Worm (Caenorhabditis elegans) whole organism, L3 larva: ENCODE measurements around the gene F10D7.5.
A peak's percentile ranks its signal among the peaks of the same experiment; 100 is the strongest.

ENCODE experiments used
- R02D3.7 ChIP-seq: fragments of 150-350 bp; optimal IDR thresholded peaks from 2 replicates; lab custom pipeline; 2014; ENCODE audit warnings: missing biosample characterization, missing genetic modification characterization
- ZK546.5 ChIP-seq: sonication (generic microtip); optimal IDR thresholded peaks from 2 replicates; lab custom pipeline; 2017; ENCODE audit warnings: missing biosample characterization, missing genetic modification characterization
- aly-2 ChIP-seq: fragments of 150-350 bp; optimal IDR thresholded peaks from 2 replicates; lab custom pipeline; 2014; ENCODE audit warnings: missing biosample characterization, missing genetic modification characterization
- ama-1 ChIP-seq: fragments of 150-350 bp; optimal IDR thresholded peaks from 2 replicates; lab custom pipeline; 2018
- ceh-28 ChIP-seq: fragments of 150-350 bp; optimal IDR thresholded peaks from 2 replicates; lab custom pipeline; 2014; ENCODE audit warnings: missing biosample characterization, missing genetic modification reagents, missing genetic modification characterization
- ceh-82 ChIP-seq: fragments of 150-350 bp; optimal IDR thresholded peaks from 2 replicates; lab custom pipeline; 2014; ENCODE audit warnings: missing biosample characterization, missing genetic modification characterization
- ceh-9 ChIP-seq: sonication (generic microtip); optimal IDR thresholded peaks from 2 replicates; lab custom pipeline; 2018; ENCODE audit warnings: missing biosample characterization, missing genetic modification characterization
- daf-12 ChIP-seq: fragments of 150-350 bp; optimal IDR thresholded peaks from 2 replicates; lab custom pipeline; 2014; ENCODE audit warnings: missing biosample characterization, missing genetic modification reagents, missing genetic modification characterization
- egl-27 ChIP-seq: sonication (generic microtip); optimal IDR thresholded peaks from 4 replicates; lab custom pipeline; 2017; ENCODE audit warnings: missing biosample characterization, missing genetic modification reagents, missing genetic modification characterization
- elt-2 ChIP-seq: sonication (generic microtip); optimal IDR thresholded peaks from 2 replicates; lab custom pipeline; 2016; ENCODE audit warnings: missing genetic modification reagents, mild to moderate bottlenecking, missing genetic modification characterization, missing compliant biosample characterization
- elt-3 ChIP-seq, 3 experiments: fragments of 150-350 bp in 1 of 3; sonication (generic microtip) in 2 of 3; optimal IDR thresholded peaks; 2 replicates in 2 of 3; 4 replicates in 1 of 3; lab custom pipeline; 2014 to 2017; ENCODE audit warnings: missing biosample characterization in 3 of 3, missing genetic modification characterization in 3 of 3
- eor-1 ChIP-seq, 2 experiments: fragments of 150-350 bp; optimal IDR thresholded peaks; 2 replicates each; lab custom pipeline; 2014 to 2018; ENCODE audit warnings: missing biosample characterization in 2 of 2, missing genetic modification characterization in 2 of 2
- fkh-10 ChIP-seq: sonication (generic microtip); optimal IDR thresholded peaks from 2 replicates; lab custom pipeline; 2017; ENCODE audit warnings: missing biosample characterization, missing genetic modification reagents, missing genetic modification characterization
- fkh-2 ChIP-seq: fragments of 150-350 bp; optimal IDR thresholded peaks from 2 replicates; lab custom pipeline; 2014; ENCODE audit warnings: missing biosample characterization, missing genetic modification reagents, missing genetic modification characterization
- fos-1 ChIP-seq: fragments of 150-350 bp; optimal IDR thresholded peaks from 2 replicates; lab custom pipeline; 2014; ENCODE audit warnings: missing biosample characterization, missing genetic modification characterization
- hmg-11 ChIP-seq: sonication (generic microtip); optimal IDR thresholded peaks from 2 replicates; lab custom pipeline; 2016; ENCODE audit warnings: missing genetic modification characterization, missing compliant biosample characterization
- lin-15B ChIP-seq: fragments of 150-350 bp; optimal IDR thresholded peaks from 2 replicates; lab custom pipeline; 2014; ENCODE audit warnings: missing biosample characterization, missing genetic modification characterization
- lin-39 ChIP-seq: fragments of 150-350 bp; optimal IDR thresholded peaks from 2 replicates; lab custom pipeline; 2018; ENCODE audit warnings: missing biosample characterization, missing genetic modification reagents, missing genetic modification characterization
- lsy-12 ChIP-seq: sonication (generic microtip); optimal IDR thresholded peaks from 2 replicates; lab custom pipeline; 2016; ENCODE audit warnings: mild to moderate bottlenecking, missing genetic modification characterization, missing compliant biosample characterization
- mml-1 ChIP-seq: fragments of 150-350 bp; sonication (generic microtip); optimal IDR thresholded peaks from 3 replicates; lab custom pipeline; 2014; ENCODE audit warnings: missing biosample characterization, missing genetic modification characterization
- nfya-1 ChIP-seq: sonication (generic microtip); optimal IDR thresholded peaks from 2 replicates; lab custom pipeline; 2017; ENCODE audit warnings: missing genetic modification characterization, mild to moderate bottlenecking, missing compliant biosample characterization, antibody characterized with exemption, moderate library complexity; ENCODE audit not compliant: insufficient read depth
- nhr-11 ChIP-seq: fragments of 150-350 bp; optimal IDR thresholded peaks from 2 replicates; lab custom pipeline; 2014; ENCODE audit warnings: missing biosample characterization, missing genetic modification characterization
- nhr-12 ChIP-seq: fragments of 150-350 bp; optimal IDR thresholded peaks from 2 replicates; lab custom pipeline; 2014; ENCODE audit warnings: missing biosample characterization, missing genetic modification characterization
- nhr-23 ChIP-seq: fragments of 150-350 bp; optimal IDR thresholded peaks from 2 replicates; lab custom pipeline; 2014; ENCODE audit warnings: missing biosample characterization, missing genetic modification reagents, missing genetic modification characterization
- nhr-237 ChIP-seq: fragments of 150-350 bp; optimal IDR thresholded peaks from 2 replicates; lab custom pipeline; 2014; ENCODE audit warnings: missing biosample characterization, missing genetic modification characterization
- nhr-25 ChIP-seq: sonication (generic microtip); optimal IDR thresholded peaks from 2 replicates; lab custom pipeline; 2017; ENCODE audit warnings: missing biosample characterization, missing genetic modification characterization
- nhr-28 ChIP-seq: fragments of 150-350 bp; optimal IDR thresholded peaks from 2 replicates; lab custom pipeline; 2014; ENCODE audit warnings: missing biosample characterization, missing genetic modification characterization
- nhr-43 ChIP-seq: sonication (generic microtip); optimal IDR thresholded peaks from 2 replicates; lab custom pipeline; 2016; ENCODE audit warnings: mild to moderate bottlenecking, missing genetic modification characterization, missing compliant biosample characterization; ENCODE audit not compliant: poor library complexity, severe bottlenecking
- nhr-77 ChIP-seq: fragments of 150-350 bp; optimal IDR thresholded peaks from 2 replicates; lab custom pipeline; 2014; ENCODE audit warnings: missing biosample characterization, missing genetic modification characterization
- pha-4 ChIP-seq: fragments of 150-350 bp; optimal IDR thresholded peaks from 2 replicates; lab custom pipeline; 2014; ENCODE audit warnings: missing biosample characterization, missing genetic modification reagents, missing genetic modification characterization
- pqm-1 ChIP-seq: fragments of 150-350 bp; optimal IDR thresholded peaks from 2 replicates; lab custom pipeline; 2017; ENCODE audit warnings: missing biosample characterization, missing genetic modification characterization, inconsistent platforms
- sea-2 ChIP-seq: fragments of 150-350 bp; sonication (generic microtip); optimal IDR thresholded peaks from 4 replicates; lab custom pipeline; 2014; ENCODE audit warnings: missing biosample characterization, missing genetic modification reagents, missing genetic modification characterization
- skn-1 ChIP-seq: fragments of 150-350 bp; optimal IDR thresholded peaks from 2 replicates; lab custom pipeline; 2014; ENCODE audit warnings: missing biosample characterization, missing genetic modification characterization
- snpc-4 ChIP-seq: fragments of 150-350 bp; optimal IDR thresholded peaks from 2 replicates; lab custom pipeline; 2014; ENCODE audit warnings: missing biosample characterization, missing genetic modification characterization
- tbx-2 ChIP-seq: sonication (generic microtip); optimal IDR thresholded peaks from 2 replicates; lab custom pipeline; 2016; ENCODE audit warnings: mild to moderate bottlenecking, missing genetic modification characterization, missing compliant biosample characterization
- unc-39 ChIP-seq: sonication (generic microtip); optimal IDR thresholded peaks from 4 replicates; lab custom pipeline; 2017; ENCODE audit warnings: missing biosample characterization, missing genetic modification characterization
- zag-1 ChIP-seq: fragments of 150-350 bp; optimal IDR thresholded peaks from 2 replicates; lab custom pipeline; 2014; ENCODE audit warnings: missing biosample characterization, missing genetic modification characterization
- ztf-4 ChIP-seq: fragments of 150-350 bp; optimal IDR thresholded peaks from 2 replicates; lab custom pipeline; 2014; ENCODE audit warnings: missing biosample characterization, missing genetic modification characterization

Gene F10D7.5

DNA sequence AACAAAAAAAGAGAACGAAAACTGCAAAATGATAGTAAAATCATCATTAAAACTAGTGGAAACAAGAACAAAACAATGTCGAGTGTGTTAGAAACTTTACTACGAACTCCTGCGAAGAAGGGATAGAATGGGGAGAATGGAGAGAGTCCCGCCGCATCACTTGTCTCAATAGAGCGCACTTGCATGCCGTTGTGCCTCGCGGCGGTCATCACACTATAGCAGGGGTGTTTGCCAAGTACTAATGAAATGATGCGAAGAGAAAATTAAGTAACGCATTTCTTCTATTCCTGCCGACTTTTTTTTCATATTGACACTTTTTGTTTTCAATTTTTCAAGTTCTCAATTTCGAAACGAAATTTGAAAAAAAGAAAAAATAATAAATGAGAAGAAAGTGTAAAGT lies 767 bp upstream of the F10D7.5 start (continued):
- TF ChIP-seq nfya-1 (tag; lab: Kevin White, UChicago) (peak; percentile 62), R02D3.7 (tag; lab: Kevin White, UChicago) (no peak), pqm-1 (tag; lab: Kevin White, UChicago) (no peak), lsy-12 (no peak), daf-12 (tag; lab: Kevin White, UChicago) (no peak), aly-2 (tag; lab: Kevin White, UChicago) (no peak), nhr-43 (tag; lab: Kevin White, UChicago) (peak; percentile 44), nhr-12 (tag; lab: Kevin White, UChicago) (no peak), eor-1 (tag; optimal IDR thresholded peaks at IDR 0.05; lab: Kevin White, UChicago) (no peak), zag-1 (tag; lab: Kevin White, UChicago) (no peak), snpc-4 (tag; lab: Kevin White, UChicago) (peak; percentile 84), skn-1 (tag; lab: Kevin White, UChicago) (no peak), nhr-25 (tag; lab: Kevin White, UChicago) (peak; percentile 78), nhr-237 (tag; lab: Kevin White, UChicago) (no peak), ceh-9 (tag; lab: Kevin White, UChicago) (no peak), lin-39 (tag; lab: Kevin White, UChicago) (peak; percentile 59), fos-1 (no peak), nhr-23 (tag; lab: Kevin White, UChicago) (peak; percentile 72)
- TF ChIP-seq, all 47 proteins: peak for 13

- TF ChIP-seq sea-2 (GFP tag; lab: Kevin White, UChicago), result no peak
- TF ChIP-seq fos-1, result no peak
- no peak for TF ChIP-seq egl-27
- no peak for TF ChIP-seq elt-3 (tag; optimal IDR thresholded peaks at IDR 0.05; lab: Kevin White, UChicago)
- no peak for TF ChIP-seq ZK546.5 (tag; lab: Kevin White, UChicago)
- TF ChIP-seq nhr-12 (tag; lab: Kevin White, UChicago), result no peak
- TF ChIP-seq nhr-11 (tag; lab: Kevin White, UChicago), result no peak
- TF ChIP-seq nhr-43 (tag; lab: Kevin White, UChicago), result no peak
- TF ChIP-seq tbx-2 (tag; lab: Kevin White, UChicago), result no peak
- no peak for TF ChIP-seq zag-1 (tag; lab: Kevin White, UChicago)
- no peak for TF ChIP-seq ztf-4 (tag; lab: Kevin White, UChicago)
- no peak for TF ChIP-seq nhr-28 (tag; lab: Kevin White, UChicago)
Measured at ce11 chrX:17390531-17390930, 884 bp downstream of the F10D7.5 start.

DNA sequence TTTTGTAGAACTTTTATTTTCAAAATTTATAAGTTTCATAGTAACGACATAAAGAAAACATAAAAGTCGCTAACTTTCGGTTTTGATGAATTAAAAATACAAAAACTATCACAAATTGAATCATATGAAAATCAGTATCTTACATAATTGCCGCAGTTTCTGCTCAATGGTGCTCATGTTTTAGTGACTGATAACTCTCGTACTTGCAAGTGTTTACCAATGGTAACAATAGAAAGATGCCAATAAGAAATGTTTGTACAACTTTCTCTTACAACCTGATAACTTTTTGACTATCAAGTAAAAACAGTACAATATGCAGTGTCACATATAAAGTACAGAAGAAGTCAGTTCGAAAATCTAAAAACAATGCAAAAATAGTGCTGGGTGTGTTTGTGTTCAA lies 5.3 kb downstream of the F10D7.5 start:
- TF ChIP-seq nhr-77 (tag; lab: Kevin White, UChicago) (no peak), ceh-28 (tag; lab: Kevin White, UChicago) (no peak), nhr-43 (tag; lab: Kevin White, UChicago) (no peak), pha-4 (tag; lab: Kevin White, UChicago) (peak; percentile 35), lin-15B (tag; lab: Kevin White, UChicago) (no peak), hmg-11 (tag; lab: Kevin White, UChicago) (no peak), zag-1 (tag; lab: Kevin White, UChicago) (no peak), nhr-28 (tag; lab: Kevin White, UChicago) (no peak), fos-1 (no peak), pqm-1 (tag; lab: Kevin White, UChicago) (peak; percentile 21), mml-1 (tag; lab: Kevin White, UChicago) (no peak), skn-1 (tag; lab: Kevin White, UChicago) (no peak), fkh-2 (tag; lab: Kevin White, UChicago) (no peak), ceh-82 (tag; lab: Kevin White, UChicago) (no peak), unc-39 (tag; lab: Kevin White, UChicago) (no peak), snpc-4 (tag; lab: Kevin White, UChicago) (no peak), ama-1 (lab: Kevin White, UChicago) (no peak), sea-2 (GFP tag; lab: Kevin White, UChicago) (no peak), fkh-10 (GFP tag; lab: Kevin White, UChicago) (no peak), egl-27 (no peak), elt-2 (tag; lab: Kevin White, UChicago) (peak; percentile 25), elt-3 (tag; optimal IDR thresholded peaks at IDR 0.05; lab: Kevin White, UChicago) (no peak)
